Fruit fly (Drosophila melanogaster): Measurements from ENCODE around the gene CG43924.

The CG43924 gene

dm6 chr2L:15746600-15747393, 35.9 kb upstream of the CG43924 start (continued):
- TF ChIP-seq sc (optimal IDR thresholded peaks at IDR 0.05) (no peak), sc (GFP tag; optimal IDR thresholded peaks at IDR 0.05) (peak; percentile 93), slbo (GFP tag; IDR thresholded peaks at IDR 0.05) (peak; percentile 84), pfk (GFP tag; optimal IDR thresholded peaks at IDR 0.05) (no peak), Ets65A (GFP tag) (peak; percentile 95), CG15514 (GFP tag; optimal IDR thresholded peaks at IDR 0.05) (peak; percentile 60), ara (GFP tag; IDR thresholded peaks at IDR 0.05) (no peak; the same call in 1 of the 2 replicates), Bdp1 (GFP tag; optimal IDR thresholded peaks at IDR 0.05) (no peak), odd (GFP tag; optimal IDR thresholded peaks at IDR 0.05) (peak; percentile 91), HLHmδ (GFP tag; optimal IDR thresholded peaks at IDR 0.05) (no peak), CG10274 (GFP tag; optimal IDR thresholded peaks at IDR 0.05) (peak; percentile 72), nerfin-2 (GFP tag; IDR thresholded peaks at IDR 0.05; ENCODE audit: partially characterized antibody) (no peak), NK7.1 (GFP tag; optimal IDR thresholded peaks at IDR 0.05) (no peak), CG8478 (optimal IDR thresholded peaks at IDR 0.05) (no peak), CG4617 (GFP tag; optimal IDR thresholded peaks at IDR 0.05; ENCODE audit: borderline replicate concordance) (peak; percentile 40), CG1602 (GFP tag; optimal IDR thresholded peaks at IDR 0.05) (peak; percentile 86), CG16813 (GFP tag; IDR thresholded peaks at IDR 0.05; ENCODE audit: partially characterized antibody) (0 out of 3 replicates have a peak, but pooled peaks have one; percentile 19), CG11696 (GFP tag; IDR thresholded peaks at IDR 0.05) (no peak), Pdp1 (GFP tag; optimal IDR thresholded peaks at IDR 0.05) (peak; percentile 25 to 44), CG10959 (GFP tag; IDR thresholded peaks at IDR 0.05) (peak; percentile 77), al (GFP tag; IDR thresholded peaks at IDR 0.05) (peak; percentile 71), cwo (GFP tag; optimal IDR thresholded peaks at IDR 0.05) (peak; percentile 79), CG8388 (GFP tag; optimal IDR thresholded peaks at IDR 0.05) (peak; percentile 91), insv (GFP tag; optimal IDR thresholded peaks at IDR 0.05) (peak in 1 of 2 experiments; percentile 27), CG9215 (GFP tag; IDR thresholded peaks at IDR 0.05) (peak; percentile 79), CG5953 (GFP tag; IDR thresholded peaks at IDR 0.05) (peak; percentile 43; the same call in 1 of the 2 replicates), CG6175 (GFP tag; IDR thresholded peaks at IDR 0.05) (no peak; the same call in 2 of the 3 replicates), dysf (GFP tag; IDR thresholded peaks at IDR 0.05) (peak; percentile 90), CG6654 (GFP tag; optimal IDR thresholded peaks at IDR 0.05) (peak; percentile 82), fd96Cb (tag; optimal IDR thresholded peaks at IDR 0.05) (peak; percentile 92), pros (GFP tag; optimal IDR thresholded peaks at IDR 0.05) (peak; percentile 54), Ada2b (GFP tag; IDR thresholded peaks at IDR 0.05) (peak; percentile 74), Hmr (GFP tag; optimal IDR thresholded peaks at IDR 0.05) (peak; percentile 90), cg (GFP tag; optimal IDR thresholded peaks at IDR 0.05) (no peak), CG17186 (GFP tag; optimal IDR thresholded peaks at IDR 0.05) (no peak), sna (GFP tag; IDR thresholded peaks at IDR 0.05; ENCODE audit: partially characterized antibody) (no peak), CG8281 (tag; optimal IDR thresholded peaks at IDR 0.05) (peak; percentile 80), CG16815 (GFP tag; optimal IDR thresholded peaks at IDR 0.05) (peak; percentile 85), CG17568 (GFP tag; optimal IDR thresholded peaks at IDR 0.05) (peak; percentile 35), ATbp (GFP tag; optimal IDR thresholded peaks at IDR 0.05) (peak; percentile 75), gem (tag; optimal IDR thresholded peaks at IDR 0.05) (peak; percentile 97), nom (GFP tag; optimal IDR thresholded peaks at IDR 0.05) (peak; percentile 42), CG32767 (GFP tag; IDR thresholded peaks at IDR 0.05) (peak; percentile 79), NFAT (GFP tag; IDR thresholded peaks at IDR 0.05) (peak; percentile 62), lov (optimal IDR thresholded peaks at IDR 0.05) (no peak), lov (GFP tag; IDR thresholded peaks at IDR 0.05) (0 out of 3 replicates have a peak, but pooled peaks have one; percentile 41)

Data from whole organism, embryonic.